Fruit fly (Drosophila melanogaster) whole organism, embryonic: ENCODE results near the gene CG5853.

Experiments used
- BEAF-32 ChIP-seq: fragments of 200-800 bp; sonication (Bioruptor generic); optimal IDR thresholded peaks from 3 replicates; lab custom pipeline; 2017; ENCODE audit warnings: missing biosample characterization, missing genetic modification characterization, mild to moderate bottlenecking, moderate library complexity, missing genetic modification reagents
- CG10267 ChIP-seq: fragments of 200-800 bp; sonication (Bioruptor generic); optimal IDR thresholded peaks from 2 replicates; lab custom pipeline; 2018; ENCODE audit warnings: missing biosample characterization, mild to moderate bottlenecking, missing genetic modification characterization, moderate library complexity
- CG10321 ChIP-seq: fragments of 200-800 bp; sonication (Bioruptor generic); IDR thresholded peaks from 2 replicates; pipeline ENCODE4 v1.3.6; 2022; ENCODE audit warnings: missing biosample characterization, missing genetic modification characterization
- CG10654 ChIP-seq: fragments of 200-800 bp; sonication (Bioruptor generic); optimal IDR thresholded peaks from 2 replicates; lab custom pipeline; 2016; ENCODE audit warnings: missing biosample characterization, missing genetic modification characterization
- CG10959 ChIP-seq: fragments of 200-800 bp; sonication (Bioruptor generic); IDR thresholded peaks from 2 replicates; pipeline ENCODE4 v1.3.6; 2022; ENCODE audit warnings: missing biosample characterization, missing genetic modification characterization
- CG12219 ChIP-seq: fragments of 200-800 bp; sonication (Bioruptor generic); optimal IDR thresholded peaks from 3 replicates; lab custom pipeline; 2018; ENCODE audit warnings: missing biosample characterization, mild to moderate bottlenecking, missing genetic modification characterization
- CG12744 ChIP-seq: fragments of 200-800 bp; sonication (Bioruptor generic); optimal IDR thresholded peaks from 2 replicates; lab custom pipeline; 2016; ENCODE audit warnings: missing biosample characterization, missing genetic modification characterization
- CG12769 ChIP-seq: fragments of 200-800 bp; sonication (Bioruptor generic); optimal IDR thresholded peaks from 2 replicates; lab custom pipeline; 2019; ENCODE audit warnings: missing biosample characterization, mild to moderate bottlenecking, missing genetic modification characterization, moderate library complexity
- CG13624 ChIP-seq: fragments of 200-800 bp; sonication (Bioruptor generic); optimal IDR thresholded peaks from 2 replicates; lab custom pipeline; 2016; ENCODE audit warnings: missing biosample characterization, missing genetic modification characterization
- CG17186 ChIP-seq: fragments of 200-800 bp; sonication (Bioruptor generic); optimal IDR thresholded peaks from 3 replicates; lab custom pipeline; 2017; ENCODE audit warnings: missing biosample characterization, missing genetic modification reagents, missing genetic modification characterization
- CG18011 ChIP-seq: fragments of 200-800 bp; sonication (Bioruptor generic); optimal IDR thresholded peaks from 2 replicates; lab custom pipeline; 2017; ENCODE audit warnings: missing biosample characterization, missing genetic modification characterization, mild to moderate bottlenecking, moderate library complexity, missing genotype
- CG2678 ChIP-seq: fragments of 200-800 bp; sonication (Bioruptor generic); optimal IDR thresholded peaks from 3 replicates; lab custom pipeline; 2019; ENCODE audit warnings: missing biosample characterization, mild to moderate bottlenecking, missing genetic modification characterization, moderate library complexity
- CG3065 ChIP-seq: fragments of 200-800 bp; sonication (Bioruptor generic); optimal IDR thresholded peaks from 2 replicates; lab custom pipeline; 2016; ENCODE audit warnings: missing biosample characterization, missing genetic modification characterization
- CG6175 ChIP-seq: fragments of 200-800 bp; sonication (Bioruptor generic); IDR thresholded peaks from 3 replicates; pipeline ENCODE4 v1.3.6; 2022; ENCODE audit warnings: missing biosample characterization, missing genetic modification characterization
- CG6765 ChIP-seq: fragments of 200-800 bp; sonication (Bioruptor generic); optimal IDR thresholded peaks from 3 replicates; lab custom pipeline; 2017; ENCODE audit warnings: missing biosample characterization, mild to moderate bottlenecking, missing genetic modification characterization
- CG7357 ChIP-seq: fragments of 200-800 bp; sonication (Bioruptor generic); IDR thresholded peaks from 3 replicates; pipeline ENCODE4 v1.3.6; 2022; ENCODE audit warnings: missing biosample characterization, missing genetic modification characterization
- CG7786 ChIP-seq: fragments of 200-800 bp; sonication (Bioruptor generic); optimal IDR thresholded peaks from 2 replicates; lab custom pipeline; 2016; ENCODE audit warnings: missing biosample characterization, missing genetic modification characterization
- CG8924 ChIP-seq: fragments of 200-800 bp; optimal IDR thresholded peaks from 3 replicates; lab custom pipeline; 2019; ENCODE audit warnings: missing biosample characterization, mild to moderate bottlenecking, missing genetic modification characterization, moderate library complexity
- Camta ChIP-seq: fragments of 200-800 bp; sonication (Bioruptor generic); optimal IDR thresholded peaks from 2 replicates; lab custom pipeline; 2016; ENCODE audit warnings: missing biosample characterization, missing genetic modification characterization
- D ChIP-seq, 2 experiments: fragments of 200-800 bp in 1 of 2; fragments of >200 bp in 1 of 2; sonication (Bioruptor generic) in 1 of 2; optimal IDR thresholded peaks; 2 replicates in 1 of 2; 3 replicates in 1 of 2; lab custom pipeline; 2017; ENCODE audit warnings: mild to moderate bottlenecking in 1 of 2, missing biosample characterization in 1 of 2, missing genetic modification characterization in 1 of 2, missing genetic modification reagents in 1 of 2
- Doc2 ChIP-seq: fragments of 200-800 bp; sonication (Bioruptor generic); IDR thresholded peaks from 2 replicates; pipeline ENCODE4 v1.3.6; 2022; ENCODE audit warnings: missing biosample characterization, missing genetic modification characterization
- Dref ChIP-seq: fragments of 200-800 bp; sonication (Bioruptor generic); IDR thresholded peaks from 2 replicates; pipeline ENCODE4 v1.3.6; 2022; ENCODE audit warnings: missing biosample characterization, missing genetic modification characterization
- Eip74EF ChIP-seq, 2 experiments: fragments of 200-800 bp in 1 of 2; fragments of >200 bp in 1 of 2; sonication (Bioruptor generic) in 1 of 2; optimal IDR thresholded peaks; 2 replicates each; lab custom pipeline; 2017 to 2019; ENCODE audit warnings: missing biosample characterization in 2 of 2, missing genetic modification characterization in 2 of 2, mild to moderate bottlenecking in 1 of 2, moderate library complexity in 1 of 2
- Hey ChIP-seq: fragments of 200-800 bp; sonication (Bioruptor generic); optimal IDR thresholded peaks from 3 replicates; lab custom pipeline; 2018; ENCODE audit warnings: missing biosample characterization, mild to moderate bottlenecking, missing genetic modification characterization
- Hr39 ChIP-seq: fragments of >200 bp; optimal IDR thresholded peaks from 2 replicates; lab custom pipeline; 2017
- Hr78 ChIP-seq, 2 experiments: fragments of 200-800 bp in 1 of 2; fragments of >200 bp in 1 of 2; sonication (Bioruptor generic) in 1 of 2; optimal IDR thresholded peaks; 2 replicates each; lab custom pipeline; 2017 to 2019; ENCODE audit warnings: missing biosample characterization in 2 of 2, missing genetic modification characterization in 2 of 2, mild to moderate bottlenecking in 1 of 2, moderate library complexity in 1 of 2
- Kr ChIP-seq: fragments of 200-800 bp; sonication (Bioruptor generic); optimal IDR thresholded peaks from 2 replicates; lab custom pipeline; 2017; ENCODE audit warnings: missing biosample characterization, mild to moderate bottlenecking, missing genetic modification characterization
- MTF-1 ChIP-seq: fragments of 200-800 bp; sonication (Bioruptor generic); optimal IDR thresholded peaks from 2 replicates; lab custom pipeline; 2018; ENCODE audit warnings: missing biosample characterization, mild to moderate bottlenecking, missing genetic modification characterization, borderline replicate concordance
- Nf-YA ChIP-seq: fragments of 200-800 bp; sonication (Bioruptor generic); IDR thresholded peaks from 2 replicates; pipeline ENCODE4 v1.3.6; 2022; ENCODE audit warnings: missing biosample characterization, missing genetic modification characterization
- Six4 ChIP-seq: fragments of 200-800 bp; sonication (Bioruptor generic); optimal IDR thresholded peaks from 2 replicates; lab custom pipeline; 2016; ENCODE audit warnings: missing biosample characterization, missing genetic modification characterization
- ab ChIP-seq: fragments of 200-800 bp; sonication (Bioruptor generic); optimal IDR thresholded peaks from 2 replicates; lab custom pipeline; 2016; ENCODE audit warnings: missing biosample characterization, missing genetic modification characterization
- bowl ChIP-seq: fragments of 200-800 bp; sonication (Bioruptor generic); IDR thresholded peaks from 2 replicates; pipeline ENCODE4 v1.3.6; 2022; ENCODE audit warnings: missing biosample characterization, missing genetic modification characterization
- cad ChIP-seq: fragments of >200 bp; optimal IDR thresholded peaks from 2 replicates; lab custom pipeline; 2017; ENCODE audit warnings: missing biosample characterization, missing genetic modification characterization
- chm ChIP-seq: fragments of 200-800 bp; sonication (Bioruptor generic); IDR thresholded peaks from 2 replicates; pipeline ENCODE4 v1.3.6; 2022; ENCODE audit warnings: missing biosample characterization, missing genetic modification characterization
- ci ChIP-seq: fragments of 200-800 bp; sonication (Bioruptor generic); IDR thresholded peaks from 3 replicates; pipeline ENCODE4 v1.3.6; 2022; ENCODE audit warnings: missing biosample characterization, missing genetic modification characterization
- crc ChIP-seq: fragments of 200-800 bp; sonication (Bioruptor generic); optimal IDR thresholded peaks from 2 replicates; lab custom pipeline; 2016; ENCODE audit warnings: missing biosample characterization, missing genetic modification characterization
- ems ChIP-seq: fragments of 200-800 bp; sonication (Bioruptor generic); optimal IDR thresholded peaks from 3 replicates; lab custom pipeline; 2016; ENCODE audit warnings: missing biosample characterization, missing genetic modification characterization
- fru ChIP-seq: fragments of >200 bp; optimal IDR thresholded peaks from 2 replicates; lab custom pipeline; 2017
- ftz-f1 ChIP-seq: fragments of 200-800 bp; sonication (Bioruptor generic); optimal IDR thresholded peaks from 2 replicates; lab custom pipeline; 2016; ENCODE audit warnings: missing biosample characterization, missing genetic modification characterization
- fu2 ChIP-seq: fragments of 200-800 bp; sonication (Bioruptor generic); optimal IDR thresholded peaks from 2 replicates; lab custom pipeline; 2016; ENCODE audit warnings: missing biosample characterization, missing genetic modification characterization
- gce ChIP-seq: fragments of 200-800 bp; sonication (Bioruptor generic); IDR thresholded peaks from 3 replicates; pipeline ENCODE4 v1.3.6; 2022; ENCODE audit warnings: missing biosample characterization, missing genetic modification characterization
- gcm ChIP-seq: fragments of 200-800 bp; sonication (Bioruptor generic); optimal IDR thresholded peaks from 2 replicates; lab custom pipeline; 2019; ENCODE audit warnings: missing biosample characterization, mild to moderate bottlenecking, missing genetic modification characterization, moderate library complexity
- grau ChIP-seq: fragments of 200-800 bp; optimal IDR thresholded peaks from 3 replicates; lab custom pipeline; 2019; ENCODE audit warnings: missing biosample characterization, mild to moderate bottlenecking, missing genetic modification characterization, moderate library complexity
- grn ChIP-seq: fragments of 200-800 bp; sonication (Bioruptor generic); optimal IDR thresholded peaks from 3 replicates; lab custom pipeline; 2017; ENCODE audit warnings: missing biosample characterization, missing genetic modification characterization
- gro ChIP-seq: fragments of 200-800 bp; sonication (Bioruptor generic); optimal IDR thresholded peaks from 2 replicates; lab custom pipeline; 2016; ENCODE audit warnings: missing biosample characterization, missing genetic modification characterization
- gt ChIP-seq: fragments of 200-800 bp; sonication (Bioruptor generic); IDR thresholded peaks from 2 replicates; pipeline ENCODE4 v1.3.6; 2022; ENCODE audit warnings: missing biosample characterization, missing genetic modification characterization
- her ChIP-seq: fragments of 200-800 bp; sonication (Bioruptor generic); optimal IDR thresholded peaks from 2 replicates; lab custom pipeline; 2016; ENCODE audit warnings: missing biosample characterization, missing genetic modification characterization
- rib ChIP-seq: fragments of 200-800 bp; sonication (Bioruptor generic); IDR thresholded peaks from 2 replicates; pipeline ENCODE4 v1.3.6; 2022; ENCODE audit warnings: missing biosample characterization, missing genetic modification characterization
- sens-2 ChIP-seq: fragments of 200-800 bp; sonication (Bioruptor generic); IDR thresholded peaks from 2 replicates; pipeline ENCODE4 v1.3.6; 2022; ENCODE audit warnings: missing biosample characterization, missing genetic modification characterization
- stc ChIP-seq: fragments of 200-800 bp; sonication (Bioruptor generic); IDR thresholded peaks from 2 replicates; pipeline ENCODE4 v1.3.6; 2022; ENCODE audit warnings: missing biosample characterization, missing genetic modification characterization
- sug ChIP-seq: fragments of 200-800 bp; optimal IDR thresholded peaks from 2 replicates; lab custom pipeline; 2019; ENCODE audit warnings: missing biosample characterization, mild to moderate bottlenecking, missing genetic modification characterization, moderate library complexity
- toy ChIP-seq: fragments of 200-800 bp; sonication (Bioruptor generic); IDR thresholded peaks from 2 replicates; pipeline ENCODE4 v1.3.6; 2022; ENCODE audit warnings: missing biosample characterization, missing genetic modification characterization
- yki ChIP-seq: fragments of >200 bp; optimal IDR thresholded peaks from 3 replicates; lab custom pipeline; 2018

Gene CG5853

DNA sequence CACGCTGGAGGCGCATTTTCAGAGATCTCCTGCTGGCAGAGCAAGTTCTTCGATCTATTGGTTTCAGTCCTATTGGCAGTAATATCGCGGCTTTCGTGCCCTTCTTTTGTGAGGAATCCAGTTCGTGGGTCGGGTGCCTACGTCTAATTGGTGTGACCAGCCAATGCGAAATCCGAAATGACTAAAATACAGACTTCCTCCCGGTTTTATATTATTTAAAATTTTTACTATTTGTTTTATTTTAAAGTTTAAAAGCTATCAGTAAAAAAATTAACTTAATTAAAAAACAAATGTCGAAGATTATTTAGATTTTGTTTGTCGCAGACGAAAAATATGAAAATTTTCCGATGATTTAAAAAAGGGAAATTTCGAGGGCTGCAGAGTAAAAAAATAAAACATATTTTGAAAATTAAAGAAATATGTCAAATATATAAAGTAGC is 16.2 kb upstream of the CG5853 start, which contains the start of gene CG5850 (continued):
- TF ChIP-seq Nf-YA (GFP tag; lab: Robert Waterston, UW): no peak
- peak; percentile 18 for TF ChIP-seq BEAF-32 (GFP tag; lab: Kevin White, UChicago)
- no peak for TF ChIP-seq stc (GFP tag; lab: Robert Waterston, UW)
- TF ChIP-seq ci (GFP tag; lab: Robert Waterston, UW): no peak
- no peak for TF ChIP-seq grn (GFP tag; lab: Kevin White, UChicago)
- TF ChIP-seq fru (lab: Kevin White, UChicago): no peak
- TF ChIP-seq CG10267 (tag; lab: Kevin White, UChicago): peak; percentile 70
- TF ChIP-seq bowl (GFP tag; lab: Robert Waterston, UW): no peak
- TF ChIP-seq sug (tag; lab: Kevin White, UChicago): peak; percentile 42
- TF ChIP-seq CG18011 (GFP tag; lab: Kevin White, UChicago): no peak
- no peak for TF ChIP-seq CG7786 (GFP tag; lab: Kevin White, UChicago)
- no peak for TF ChIP-seq Camta
- TF ChIP-seq toy (GFP tag; lab: Robert Waterston, UW): no peak
- TF ChIP-seq D (optimal IDR thresholded peaks at IDR 0.05; lab: Kevin White, UChicago): no peak
- no peak for TF ChIP-seq D (GFP tag; optimal IDR thresholded peaks at IDR 0.05; lab: Kevin White, UChicago)
- no peak for TF ChIP-seq gcm
- no peak for TF ChIP-seq chm (GFP tag; lab: Robert Waterston, UW)
- peak; percentile 43 for TF ChIP-seq CG2678 (tag; lab: Kevin White, UChicago)
- no peak for TF ChIP-seq Dref (GFP tag; lab: Robert Waterston, UW)
- TF ChIP-seq CG12769: no peak
- TF ChIP-seq CG10959 (GFP tag; lab: Robert Waterston, UW): no peak
- no peak for TF ChIP-seq CG3065 (GFP tag; lab: Kevin White, UChicago)
- peak; percentile 31 for TF ChIP-seq CG8924 (tag; lab: Kevin White, UChicago)
- TF ChIP-seq grau: peak; percentile 9
- no peak for TF ChIP-seq Hr78 (GFP tag; optimal IDR thresholded peaks at IDR 0.05; lab: Kevin White, UChicago)
- TF ChIP-seq MTF-1 (GFP tag; lab: Kevin White, UChicago): no peak
- TF ChIP-seq Hey: no peak
- TF ChIP-seq cad: no peak
- TF ChIP-seq CG10654 (GFP tag; lab: Kevin White, UChicago): no peak
- no peak for TF ChIP-seq Six4 (GFP tag; lab: Kevin White, UChicago)
- no peak for TF ChIP-seq gce (GFP tag; lab: Robert Waterston, UW)
- TF ChIP-seq crc (GFP tag; lab: Kevin White, UChicago): no peak
- no peak for TF ChIP-seq CG6175
- no peak for TF ChIP-seq Hr39 (lab: Kevin White, UChicago)
- no peak for TF ChIP-seq sens-2
- no peak for TF ChIP-seq CG10321
- TF ChIP-seq yki (lab: Kevin White, UChicago): no peak
- no peak for TF ChIP-seq CG6765 (GFP tag; lab: Kevin White, UChicago)
- TF ChIP-seq Eip74EF (GFP tag; optimal IDR thresholded peaks at IDR 0.05; lab: Kevin White, UChicago): no peak
- TF ChIP-seq CG13624 (GFP tag; lab: Kevin White, UChicago): no peak
- TF ChIP-seq gro: no peak
- TF ChIP-seq fu2 (GFP tag; lab: Kevin White, UChicago): no peak
- TF ChIP-seq gt (GFP tag; lab: Robert Waterston, UW): no peak
- no peak for TF ChIP-seq Kr (GFP tag; lab: Kevin White, UChicago)
- no peak for TF ChIP-seq ems
- no peak for TF ChIP-seq CG12744 (GFP tag; lab: Kevin White, UChicago)
- TF ChIP-seq CG17186: no peak
- TF ChIP-seq CG12219 (GFP tag; lab: Kevin White, UChicago): no peak
- TF ChIP-seq Doc2 (GFP tag; lab: Robert Waterston, UW): no peak
- TF ChIP-seq CG7357 (GFP tag; lab: Robert Waterston, UW): no peak
- no peak for TF ChIP-seq her (GFP tag; lab: Kevin White, UChicago)
- TF ChIP-seq rib (GFP tag; lab: Robert Waterston, UW): no peak
- TF ChIP-seq ftz-f1: no peak
- no peak for TF ChIP-seq ab (GFP tag; lab: Kevin White, UChicago)
